Fruit fly (Drosophila melanogaster) whole organism, wandering third instar larva: ENCODE results near the gene Ndf.

ENCODE experiments used
- Abd-B ChIP-seq: fragments of >200 bp; optimal IDR thresholded peaks from 2 replicates; lab custom pipeline; 2017; ENCODE audit warnings: missing biosample characterization, missing genetic modification characterization
- CG32264 ChIP-seq: fragments of 200-800 bp; sonication (Bioruptor generic); optimal IDR thresholded peaks from 2 replicates; lab custom pipeline; 2016; ENCODE audit warnings: missing biosample characterization, missing genetic modification characterization
- CG9705 ChIP-seq: fragments of 200-800 bp; sonication (Bioruptor generic); optimal IDR thresholded peaks from 2 replicates; lab custom pipeline; 2018; ENCODE audit warnings: missing biosample characterization, mild to moderate bottlenecking, missing genetic modification characterization
- CrebA ChIP-seq: fragments of 200-800 bp; sonication (Bioruptor generic); optimal IDR thresholded peaks from 2 replicates; lab custom pipeline; 2016; ENCODE audit warnings: missing biosample characterization, mild to moderate bottlenecking, missing genetic modification characterization, borderline replicate concordance
- Dfd ChIP-seq: fragments of >200 bp; optimal IDR thresholded peaks from 2 replicates; lab custom pipeline; 2017; ENCODE audit warnings: missing biosample characterization, missing genetic modification characterization
- Dif ChIP-seq: fragments of 200-275, 200-300 bp; sonication (Bioruptor generic); optimal IDR thresholded peaks from 2 replicates; lab custom pipeline; 2018; ENCODE audit warnings: missing biosample characterization, missing genetic modification characterization; ENCODE audit not compliant: partially characterized antibody
- GATAd ChIP-seq: sonication (Bioruptor generic); optimal IDR thresholded peaks from 2 replicates; lab custom pipeline; 2016; ENCODE audit warnings: missing biosample characterization, missing genetic modification characterization
- HLH106 ChIP-seq: fragments of 200-800 bp; optimal IDR thresholded peaks from 3 replicates; lab custom pipeline; 2019; ENCODE audit warnings: missing biosample characterization, mild to moderate bottlenecking, missing genetic modification characterization, moderate library complexity
- Hnf4 ChIP-seq: fragments of 200-800 bp; sonication (Bioruptor generic); optimal IDR thresholded peaks from 2 replicates; lab custom pipeline; 2016; ENCODE audit warnings: missing biosample characterization, mild to moderate bottlenecking, missing genetic modification characterization
- Hr78 ChIP-seq: fragments of >200 bp; optimal IDR thresholded peaks from 2 replicates; lab custom pipeline; 2017; ENCODE audit warnings: missing biosample characterization, missing genetic modification characterization
- Hr83 ChIP-seq: fragments of 200-300 bp; sonication (Bioruptor generic); optimal IDR thresholded peaks from 2 replicates; lab custom pipeline; 2016; ENCODE audit warnings: missing biosample characterization, mild to moderate bottlenecking, missing genetic modification characterization, moderate library complexity; ENCODE audit not compliant: poor library complexity, severe bottlenecking
- Jra ChIP-seq: sonication (Bioruptor generic); optimal IDR thresholded peaks from 2 replicates; lab custom pipeline; 2016; ENCODE audit warnings: missing biosample characterization, missing genetic modification characterization
- Mio ChIP-seq: sonication (Bioruptor generic); optimal IDR thresholded peaks from 2 replicates; lab custom pipeline; 2016; ENCODE audit warnings: missing biosample characterization, missing genetic modification characterization
- Myc ChIP-seq: fragments of >200 bp; optimal IDR thresholded peaks from 2 replicates; lab custom pipeline; 2017
- N ChIP-seq: fragments of >200 bp; optimal IDR thresholded peaks from 2 replicates; lab custom pipeline; 2018; ENCODE audit warnings: missing biosample characterization, missing external identifiers, missing genetic modification characterization
- OdsH ChIP-seq: fragments of 200-800 bp; sonication (Bioruptor generic); optimal IDR thresholded peaks from 2 replicates; lab custom pipeline; 2016; ENCODE audit warnings: missing biosample characterization, mild to moderate bottlenecking, missing genetic modification characterization
- Rel ChIP-seq, 2 experiments: fragments of 200-800 bp; sonication (Bioruptor generic) in 1 of 2; optimal IDR thresholded peaks; 2 replicates in 1 of 2; 3 replicates in 1 of 2; lab custom pipeline; 2016 to 2019; ENCODE audit warnings: mild to moderate bottlenecking in 2 of 2, missing biosample characterization in 2 of 2, missing genetic modification characterization in 2 of 2, moderate library complexity in 1 of 2
- Sp1 ChIP-seq: fragments of 200-800 bp; sonication (Bioruptor generic); optimal IDR thresholded peaks from 3 replicates; lab custom pipeline; 2019; ENCODE audit warnings: missing biosample characterization, mild to moderate bottlenecking, missing genetic modification characterization, moderate library complexity
- Vsx2 ChIP-seq: fragments of 200-300, 225-300 bp; sonication (Bioruptor generic); optimal IDR thresholded peaks from 2 replicates; lab custom pipeline; 2018; ENCODE audit warnings: missing biosample characterization, missing genetic modification characterization; ENCODE audit not compliant: partially characterized antibody
- br ChIP-seq: fragments of 200-800 bp; sonication (Bioruptor generic); optimal IDR thresholded peaks from 2 replicates; lab custom pipeline; 2016; ENCODE audit warnings: missing biosample characterization, missing genetic modification characterization
- brk ChIP-seq: fragments of 200-800 bp; sonication (Bioruptor generic); optimal IDR thresholded peaks from 2 replicates; lab custom pipeline; 2016; ENCODE audit warnings: missing biosample characterization, mild to moderate bottlenecking, missing genetic modification characterization
- dl ChIP-seq, 2 experiments: fragments of 175-275, 200-275 bp in 1 of 2; fragments of 200-275 bp in 1 of 2; sonication (Bioruptor generic); optimal IDR thresholded peaks; lab custom pipeline; 2018; ENCODE audit warnings: mild to moderate bottlenecking in 2 of 2, missing biosample characterization in 2 of 2, missing genetic modification characterization in 2 of 2, moderate library complexity in 2 of 2; ENCODE audit not compliant: partially characterized antibody in 2 of 2, insufficient read depth in 1 of 2
- dmrt93B ChIP-seq: fragments of 200-800 bp; sonication (Bioruptor generic); optimal IDR thresholded peaks from 2 replicates; lab custom pipeline; 2018; ENCODE audit warnings: missing biosample characterization, mild to moderate bottlenecking, missing genetic modification characterization
- dsf ChIP-seq: sonication (Bioruptor generic); optimal IDR thresholded peaks from 2 replicates; lab custom pipeline; 2016; ENCODE audit warnings: missing biosample characterization, missing genetic modification characterization, borderline replicate concordance
- ey ChIP-seq: fragments of 200-800 bp; sonication (Bioruptor generic); optimal IDR thresholded peaks from 2 replicates; lab custom pipeline; 2016; ENCODE audit warnings: missing biosample characterization, missing genetic modification characterization
- foxo ChIP-seq, 2 experiments: fragments of 200-800 bp; sonication (Bioruptor generic); optimal IDR thresholded peaks; 2 replicates in 1 of 2; 3 replicates in 1 of 2; lab custom pipeline; 2016 to 2017; ENCODE audit warnings: missing biosample characterization in 2 of 2, missing genetic modification characterization in 2 of 2
- fru ChIP-seq: fragments of 200-800 bp; sonication (Bioruptor generic); optimal IDR thresholded peaks from 3 replicates; lab custom pipeline; 2016; ENCODE audit warnings: missing biosample characterization, mild to moderate bottlenecking, missing genetic modification characterization
- h ChIP-seq: fragments of 200-800 bp; sonication (Bioruptor generic); optimal IDR thresholded peaks from 3 replicates; lab custom pipeline; 2016; ENCODE audit warnings: missing biosample characterization, mild to moderate bottlenecking, missing genetic modification characterization
- jim ChIP-seq: fragments of 175-275, 200-325 bp; sonication (Bioruptor generic); optimal IDR thresholded peaks from 2 replicates; lab custom pipeline; 2016; ENCODE audit warnings: missing biosample characterization, mild to moderate bottlenecking, missing genetic modification characterization
- lola ChIP-seq: fragments of >200 bp; optimal IDR thresholded peaks from 2 replicates; lab custom pipeline; 2017; ENCODE audit warnings: missing biosample characterization, missing genetic modification characterization
- pan ChIP-seq: fragments of >200 bp; optimal IDR thresholded peaks from 2 replicates; lab custom pipeline; 2017
- psq ChIP-seq: fragments of 200-800 bp; sonication (Bioruptor generic); optimal IDR thresholded peaks from 3 replicates; lab custom pipeline; 2017; ENCODE audit warnings: missing biosample characterization, mild to moderate bottlenecking, missing genetic modification characterization, moderate library complexity
- rgr ChIP-seq: fragments of 200-800 bp; sonication (Bioruptor generic); optimal IDR thresholded peaks from 3 replicates; lab custom pipeline; 2016; ENCODE audit warnings: missing biosample characterization, mild to moderate bottlenecking, missing genetic modification characterization
- sage ChIP-seq: fragments of 200-800 bp; sonication (Bioruptor generic); optimal IDR thresholded peaks from 2 replicates; lab custom pipeline; 2016; ENCODE audit warnings: missing biosample characterization, mild to moderate bottlenecking, missing genetic modification characterization
- sv ChIP-seq: fragments of 200-800 bp; sonication (Bioruptor generic); optimal IDR thresholded peaks from 3 replicates; lab custom pipeline; 2016; ENCODE audit warnings: missing biosample characterization, missing genetic modification characterization
- tai ChIP-seq: sonication (Bioruptor generic); optimal IDR thresholded peaks from 2 replicates; lab custom pipeline; 2016; ENCODE audit warnings: missing biosample characterization, missing genetic modification characterization
- usp ChIP-seq: fragments of >200 bp; optimal IDR thresholded peaks from 2 replicates; lab custom pipeline; 2017; ENCODE audit warnings: missing biosample characterization, missing genetic modification characterization
- woc ChIP-seq: sonication (Bioruptor generic); optimal IDR thresholded peaks from 2 replicates; lab custom pipeline; 2016; ENCODE audit warnings: missing biosample characterization, mild to moderate bottlenecking, missing genetic modification characterization

Ndf gene

dm6 chr2L:9972624-9973023 lies 31.0 kb upstream of the Ndf start:
- TF ChIP-seq h (GFP tag; lab: Kevin White, UChicago), result no peak

dm6 chr2L:9981809-9982208 lies 21.8 kb upstream of the Ndf start:
- TF ChIP-seq Abd-B (GFP tag; lab: Kevin White, UChicago), result no peak
- no peak for TF ChIP-seq Vsx2 (GFP tag; lab: Kevin White, UChicago)
- TF ChIP-seq Hr78 (GFP tag; lab: Kevin White, UChicago), result no peak
- TF ChIP-seq Jra, result no peak
- no peak for TF ChIP-seq OdsH (GFP tag; lab: Kevin White, UChicago)
- no peak for TF ChIP-seq sage (GFP tag; lab: Kevin White, UChicago)
- TF ChIP-seq CrebA, result no peak
- peak in 1 of 2 experiments; percentile 31 for TF ChIP-seq foxo (GFP tag; optimal IDR thresholded peaks at IDR 0.05; lab: Kevin White, UChicago)
- TF ChIP-seq pan, result no peak
- TF ChIP-seq CG9705 (GFP tag; lab: Kevin White, UChicago), result no peak
- TF ChIP-seq GATAd, result no peak
- no peak for TF ChIP-seq Dif
- no peak for TF ChIP-seq CG32264 (GFP tag; lab: Kevin White, UChicago)
- peak; percentile 55 for TF ChIP-seq fru (GFP tag; lab: Kevin White, UChicago)
- no peak for TF ChIP-seq Mio (GFP tag; lab: Kevin White, UChicago)
- TF ChIP-seq ey (GFP tag; lab: Kevin White, UChicago), result peak; percentile 11
- no peak for TF ChIP-seq sv (GFP tag; lab: Kevin White, UChicago)
- no peak for TF ChIP-seq dl (GFP tag; optimal IDR thresholded peaks at IDR 0.05; lab: Kevin White, UChicago; ENCODE audit: insufficient read depth in 1 of 2, partially characterized antibody in 2 of 2)
- TF ChIP-seq tai (GFP tag; lab: Kevin White, UChicago), result no peak
- no peak for TF ChIP-seq Dfd (GFP tag; lab: Kevin White, UChicago)
- peak; percentile 28 for TF ChIP-seq Hnf4 (GFP tag; lab: Kevin White, UChicago)
- TF ChIP-seq Sp1 (GFP tag; lab: Kevin White, UChicago), result peak; percentile 64
- TF ChIP-seq br (GFP tag; lab: Kevin White, UChicago), result no peak
- TF ChIP-seq HLH106 (tag; lab: Kevin White, UChicago), result peak; percentile 72
- TF ChIP-seq N (GFP tag; lab: Kevin White, UChicago), result no peak
- no peak for TF ChIP-seq Hr83 (GFP tag; lab: Kevin White, UChicago)
- no peak for TF ChIP-seq Myc
- no peak for TF ChIP-seq psq (GFP tag; lab: Kevin White, UChicago)
- TF ChIP-seq Rel (GFP tag; optimal IDR thresholded peaks at IDR 0.05; lab: Kevin White, UChicago), result no peak
- no peak for TF ChIP-seq Rel (tag; optimal IDR thresholded peaks at IDR 0.05; lab: Kevin White, UChicago)
- no peak for TF ChIP-seq jim (GFP tag; lab: Kevin White, UChicago)
- TF ChIP-seq brk (GFP tag; lab: Kevin White, UChicago), result peak; percentile 41
- TF ChIP-seq rgr (GFP tag; lab: Kevin White, UChicago), result peak; percentile 30
- no peak for TF ChIP-seq usp (GFP tag; lab: Kevin White, UChicago)
- TF ChIP-seq dsf (GFP tag; lab: Kevin White, UChicago), result no peak
- TF ChIP-seq h (GFP tag; lab: Kevin White, UChicago), result peak; percentile 60
- no peak for TF ChIP-seq dmrt93B
- peak; percentile 22 for TF ChIP-seq woc
- TF ChIP-seq lola (GFP tag; lab: Kevin White, UChicago), result no peak

dm6 chr2L:9982516-9982915 lies 21.1 kb upstream of the Ndf start:
- TF ChIP-seq tai (GFP tag; lab: Kevin White, UChicago) (no peak), CG32264 (GFP tag; lab: Kevin White, UChicago) (no peak), Abd-B (GFP tag; lab: Kevin White, UChicago) (no peak), Sp1 (GFP tag; lab: Kevin White, UChicago) (peak; percentile 91), woc (peak; percentile 29), Myc (no peak), Vsx2 (GFP tag; lab: Kevin White, UChicago) (no peak), sv (GFP tag; lab: Kevin White, UChicago) (no peak), OdsH (GFP tag; lab: Kevin White, UChicago) (peak; percentile 79), rgr (GFP tag; lab: Kevin White, UChicago) (peak; percentile 72), dsf (GFP tag; lab: Kevin White, UChicago) (no peak), Jra (peak; percentile 23), Rel (GFP tag; optimal IDR thresholded peaks at IDR 0.05; lab: Kevin White, UChicago) (no peak), Rel (tag; optimal IDR thresholded peaks at IDR 0.05; lab: Kevin White, UChicago) (peak; percentile 51), CrebA (no peak), ey (GFP tag; lab: Kevin White, UChicago) (peak; percentile 70), dl (GFP tag; optimal IDR thresholded peaks at IDR 0.05; lab: Kevin White, UChicago; ENCODE audit: insufficient read depth in 1 of 2, partially characterized antibody in 2 of 2) (no peak), Hr78 (GFP tag; lab: Kevin White, UChicago) (no peak), Hnf4 (GFP tag; lab: Kevin White, UChicago) (peak; percentile 35), N (GFP tag; lab: Kevin White, UChicago) (no peak), usp (GFP tag; lab: Kevin White, UChicago) (no peak), br (GFP tag; lab: Kevin White, UChicago) (peak; percentile 13), pan (no peak), Hr83 (GFP tag; lab: Kevin White, UChicago) (no peak), brk (GFP tag; lab: Kevin White, UChicago) (peak; percentile 51), jim (GFP tag; lab: Kevin White, UChicago) (no peak), fru (GFP tag; lab: Kevin White, UChicago) (peak; percentile 92), h (GFP tag; lab: Kevin White, UChicago) (peak; percentile 87), CG9705 (GFP tag; lab: Kevin White, UChicago) (peak; percentile 61), Dfd (GFP tag; lab: Kevin White, UChicago) (no peak), Mio (GFP tag; lab: Kevin White, UChicago) (no peak), dmrt93B (peak; percentile 76), HLH106 (tag; lab: Kevin White, UChicago) (peak; percentile 90), GATAd (no peak), sage (GFP tag; lab: Kevin White, UChicago) (no peak), foxo (GFP tag; optimal IDR thresholded peaks at IDR 0.05; lab: Kevin White, UChicago) (peak in 1 of 2 experiments; percentile 87), lola (GFP tag; lab: Kevin White, UChicago) (no peak), Dif (no peak), psq (GFP tag; lab: Kevin White, UChicago) (peak; percentile 70)
